Fruit fly (Drosophila melanogaster) whole organism, embryonic: ENCODE data around the gene orb.
A peak's percentile ranks its signal among the peaks of the same experiment; 100 is the strongest.

Experiments
- Ada2b ChIP-seq: fragments of 200-800 bp; sonication (Bioruptor generic); IDR thresholded peaks from 2 replicates; pipeline ENCODE4 v1.3.6; 2022; ENCODE audit warnings: missing biosample characterization, missing genetic modification characterization
- Atf6 ChIP-seq: fragments of 200-800 bp; sonication (Bioruptor generic); IDR thresholded peaks from 2 replicates; pipeline ENCODE4 v1.3.6; 2022; ENCODE audit warnings: missing biosample characterization, missing genetic modification characterization
- CG11456 ChIP-seq: fragments of 200-800 bp; sonication (Bioruptor generic); IDR thresholded peaks from 3 replicates; pipeline ENCODE4 v1.3.6; 2022; ENCODE audit warnings: missing biosample characterization, missing genetic modification characterization
- CG11696 ChIP-seq: fragments of 200-800 bp; sonication (Bioruptor generic); IDR thresholded peaks from 2 replicates; pipeline ENCODE4 v1.3.6; 2022; ENCODE audit warnings: missing biosample characterization, missing genetic modification characterization
- CG12155 ChIP-seq: fragments of 200-800 bp; sonication (Bioruptor generic); optimal IDR thresholded peaks from 3 replicates; lab custom pipeline; 2016; ENCODE audit warnings: missing biosample characterization, missing genetic modification characterization
- CG12659 ChIP-seq: fragments of 200-800 bp; sonication (Bioruptor generic); optimal IDR thresholded peaks from 3 replicates; lab custom pipeline; 2017; ENCODE audit warnings: mild to moderate bottlenecking, missing biosample characterization, missing genetic modification reagents, missing genetic modification characterization
- CG12744 ChIP-seq: fragments of 200-800 bp; sonication (Bioruptor generic); optimal IDR thresholded peaks from 2 replicates; lab custom pipeline; 2016; ENCODE audit warnings: missing biosample characterization, missing genetic modification characterization
- CG13296 ChIP-seq: fragments of 200-800 bp; sonication (Bioruptor generic); optimal IDR thresholded peaks from 3 replicates; lab custom pipeline; 2018; ENCODE audit warnings: missing biosample characterization, mild to moderate bottlenecking, missing genetic modification characterization
- CG15073 ChIP-seq: fragments of 200-800 bp; sonication (Bioruptor generic); optimal IDR thresholded peaks from 2 replicates; lab custom pipeline; 2016; ENCODE audit warnings: missing biosample characterization, missing genetic modification characterization
- CG16779 ChIP-seq: fragments of 200-800 bp; sonication (Bioruptor generic); IDR thresholded peaks from 2 replicates; pipeline ENCODE4 v1.3.6; 2022; ENCODE audit warnings: missing biosample characterization, missing genetic modification characterization
- CG17829 ChIP-seq: fragments of 200-800 bp; optimal IDR thresholded peaks from 2 replicates; lab custom pipeline; 2019; ENCODE audit warnings: missing biosample characterization, mild to moderate bottlenecking, missing genetic modification characterization, moderate library complexity
- CG18476 ChIP-seq: fragments of 200-800 bp; sonication (Bioruptor generic); optimal IDR thresholded peaks from 2 replicates; lab custom pipeline; 2016; ENCODE audit warnings: missing biosample characterization, mild to moderate bottlenecking, missing genetic modification characterization
- CG34376 ChIP-seq: fragments of 200-800 bp; sonication (Bioruptor generic); optimal IDR thresholded peaks from 2 replicates; lab custom pipeline; 2018; ENCODE audit warnings: missing biosample characterization, mild to moderate bottlenecking, missing genetic modification characterization
- CG3838 ChIP-seq: fragments of 200-800 bp; sonication (Bioruptor generic); optimal IDR thresholded peaks from 3 replicates; lab custom pipeline; 2016; ENCODE audit warnings: missing biosample characterization, missing genetic modification characterization
- CG7357 ChIP-seq: fragments of 200-800 bp; sonication (Bioruptor generic); IDR thresholded peaks from 3 replicates; pipeline ENCODE4 v1.3.6; 2022; ENCODE audit warnings: missing biosample characterization, missing genetic modification characterization
- CG8944 ChIP-seq: fragments of 200-800 bp; sonication (Bioruptor generic); optimal IDR thresholded peaks from 3 replicates; lab custom pipeline; 2016; ENCODE audit warnings: missing biosample characterization, missing genetic modification characterization
- Doc3 ChIP-seq: fragments of 200-800 bp; sonication (Bioruptor generic); IDR thresholded peaks from 3 replicates; pipeline ENCODE4 v1.3.6; 2022; ENCODE audit warnings: missing biosample characterization, missing genetic modification characterization; ENCODE audit not compliant: partially characterized antibody
- Eip74EF ChIP-seq, 2 experiments: fragments of 200-800 bp in 1 of 2; fragments of >200 bp in 1 of 2; sonication (Bioruptor generic) in 1 of 2; optimal IDR thresholded peaks; 2 replicates each; lab custom pipeline; 2017 to 2019; ENCODE audit warnings: missing biosample characterization in 2 of 2, missing genetic modification characterization in 2 of 2, mild to moderate bottlenecking in 1 of 2, moderate library complexity in 1 of 2
- H2.0 ChIP-seq: fragments of 200-800 bp; sonication (Bioruptor generic); IDR thresholded peaks from 2 replicates; pipeline ENCODE4 v1.3.6; 2022; ENCODE audit warnings: missing biosample characterization, missing genetic modification characterization
- HLHmδ ChIP-seq: fragments of 200-800 bp; sonication (Bioruptor generic); optimal IDR thresholded peaks from 2 replicates; lab custom pipeline; 2018; ENCODE audit warnings: missing biosample characterization, mild to moderate bottlenecking, missing genetic modification characterization, moderate library complexity
- Hand ChIP-seq: fragments of 200-800 bp; sonication (Bioruptor generic); optimal IDR thresholded peaks from 2 replicates; lab custom pipeline; 2017; ENCODE audit warnings: mild to moderate bottlenecking, missing biosample characterization, missing genetic modification reagents, missing genetic modification characterization
- Hmr ChIP-seq: fragments of 200-800 bp; sonication (Bioruptor generic); optimal IDR thresholded peaks from 3 replicates; lab custom pipeline; 2017; ENCODE audit warnings: mild to moderate bottlenecking, missing biosample characterization, missing genetic modification reagents, missing genetic modification characterization
- MESR4 ChIP-seq: fragments of 200-800 bp; sonication (Bioruptor generic); optimal IDR thresholded peaks from 2 replicates; lab custom pipeline; 2018; ENCODE audit warnings: missing biosample characterization, mild to moderate bottlenecking, missing genetic modification characterization, moderate library complexity
- Max ChIP-seq: fragments of 200-800 bp; sonication (Bioruptor generic); optimal IDR thresholded peaks from 2 replicates; lab custom pipeline; 2016; ENCODE audit warnings: missing biosample characterization, mild to moderate bottlenecking, missing genetic modification characterization
- Mrtf ChIP-seq: fragments of 200-800 bp; sonication (Bioruptor generic); IDR thresholded peaks from 3 replicates; pipeline ENCODE4 v1.3.6; 2022; ENCODE audit warnings: missing biosample characterization, missing genetic modification characterization
- NC2α ChIP-seq: fragments of 200-800 bp; sonication (Bioruptor generic); optimal IDR thresholded peaks from 2 replicates; lab custom pipeline; 2016; ENCODE audit warnings: missing biosample characterization, missing genetic modification characterization
- Oli ChIP-seq: fragments of 200-800 bp; sonication (Bioruptor generic); optimal IDR thresholded peaks from 2 replicates; lab custom pipeline; 2018; ENCODE audit warnings: missing biosample characterization, mild to moderate bottlenecking, missing genetic modification characterization, moderate library complexity
- Poxn ChIP-seq: fragments of 200-800 bp; sonication (Bioruptor generic); IDR thresholded peaks from 2 replicates; pipeline ENCODE4 v1.3.6; 2022; ENCODE audit warnings: missing biosample characterization, missing genetic modification characterization
- Rx ChIP-seq: fragments of 200-800 bp; sonication (Bioruptor generic); IDR thresholded peaks from 2 replicates; pipeline ENCODE4 v1.3.6; 2022; ENCODE audit warnings: missing biosample characterization, missing genetic modification characterization
- Trl ChIP-seq, 3 experiments: fragments of >200 bp in 2 of 3; fragments of 200-800 bp in 1 of 3; sonication (Bioruptor generic) in 1 of 3; optimal IDR thresholded peaks; 2 replicates in 1 of 3; 3 replicates in 2 of 3; lab custom pipeline; 2016 to 2017; ENCODE audit warnings: missing biosample characterization in 1 of 3, missing genetic modification characterization in 1 of 3
- ab ChIP-seq: fragments of 200-800 bp; sonication (Bioruptor generic); optimal IDR thresholded peaks from 2 replicates; lab custom pipeline; 2016; ENCODE audit warnings: missing biosample characterization, missing genetic modification characterization
- bab2 ChIP-seq: fragments of 200-800 bp; sonication (Bioruptor generic); optimal IDR thresholded peaks from 2 replicates; lab custom pipeline; 2016; ENCODE audit warnings: missing biosample characterization, missing genetic modification characterization
- cad ChIP-seq: fragments of >200 bp; optimal IDR thresholded peaks from 2 replicates; lab custom pipeline; 2017; ENCODE audit warnings: missing biosample characterization, missing genetic modification characterization
- cato ChIP-seq: fragments of 200-800 bp; sonication (Bioruptor generic); optimal IDR thresholded peaks from 2 replicates; lab custom pipeline; 2016; ENCODE audit warnings: missing biosample characterization, missing genetic modification characterization, borderline replicate concordance
- cg ChIP-seq: fragments of 200-800 bp; sonication (Bioruptor generic); optimal IDR thresholded peaks from 3 replicates; lab custom pipeline; 2019; ENCODE audit warnings: missing biosample characterization, mild to moderate bottlenecking, missing genetic modification characterization, moderate library complexity
- chif ChIP-seq, 2 experiments: fragments of 200-800 bp; sonication (Bioruptor generic); optimal IDR thresholded peaks; 3 replicates each; lab custom pipeline; 2016; ENCODE audit warnings: missing biosample characterization in 2 of 2, missing genetic modification characterization in 2 of 2
- dm ChIP-seq: fragments of 200-800 bp; sonication (Bioruptor generic); optimal IDR thresholded peaks from 3 replicates; lab custom pipeline; 2016; ENCODE audit warnings: missing biosample characterization, missing genetic modification characterization
- dpn ChIP-seq, 2 experiments: fragments of 200-800 bp; sonication (Bioruptor generic); optimal IDR thresholded peaks; 3 replicates each; lab custom pipeline; 2016; ENCODE audit warnings: missing biosample characterization in 2 of 2, missing genetic modification characterization in 2 of 2
- fd102C ChIP-seq: fragments of 200-800 bp; sonication (Bioruptor generic); optimal IDR thresholded peaks from 2 replicates; lab custom pipeline; 2018; ENCODE audit warnings: missing biosample characterization, mild to moderate bottlenecking, missing genetic modification characterization, moderate library complexity
- fd64A ChIP-seq: fragments of 200-800 bp; sonication (Bioruptor generic); optimal IDR thresholded peaks from 3 replicates; lab custom pipeline; 2018; ENCODE audit warnings: missing biosample characterization, mild to moderate bottlenecking, missing genetic modification characterization
- gem ChIP-seq: fragments of 200-800 bp; sonication (Bioruptor generic); optimal IDR thresholded peaks from 2 replicates; lab custom pipeline; 2019; ENCODE audit warnings: missing biosample characterization, mild to moderate bottlenecking, missing genetic modification characterization, moderate library complexity
- lmd ChIP-seq: fragments of 200-800 bp; sonication (Bioruptor generic); IDR thresholded peaks from 2 replicates; pipeline ENCODE4 v1.3.6; 2022; ENCODE audit warnings: missing biosample characterization, missing genetic modification characterization
- nmo ChIP-seq: fragments of 200-800 bp; sonication (Bioruptor generic); optimal IDR thresholded peaks from 2 replicates; lab custom pipeline; 2018; ENCODE audit warnings: missing biosample characterization, mild to moderate bottlenecking, missing genetic modification characterization, moderate library complexity
- psq ChIP-seq: fragments of 200-800 bp; sonication (Bioruptor generic); optimal IDR thresholded peaks from 2 replicates; lab custom pipeline; 2017; ENCODE audit warnings: missing biosample characterization, missing genetic modification characterization
- rib ChIP-seq: fragments of 200-800 bp; sonication (Bioruptor generic); IDR thresholded peaks from 2 replicates; pipeline ENCODE4 v1.3.6; 2022; ENCODE audit warnings: missing biosample characterization, missing genetic modification characterization
- slbo ChIP-seq: fragments of 200-800 bp; sonication (Bioruptor generic); IDR thresholded peaks from 2 replicates; pipeline ENCODE4 v1.3.6; 2022; ENCODE audit warnings: missing biosample characterization, missing genetic modification characterization
- sob ChIP-seq: fragments of 200-800 bp; sonication (Bioruptor generic); IDR thresholded peaks from 2 replicates; pipeline ENCODE4 v1.3.6; 2022; ENCODE audit warnings: missing biosample characterization, missing genetic modification characterization
- vvl ChIP-seq: fragments of 200-800 bp; sonication (Bioruptor generic); IDR thresholded peaks from 2 replicates; pipeline ENCODE4 v1.3.6; 2022; ENCODE audit warnings: missing biosample characterization, missing genetic modification characterization
- wdn ChIP-seq: fragments of 200-800 bp; sonication (Bioruptor generic); IDR thresholded peaks from 2 replicates; pipeline ENCODE4 v1.3.6; 2022; ENCODE audit warnings: missing biosample characterization, missing genetic modification characterization
- z ChIP-seq: fragments of 200-800 bp; sonication (Bioruptor generic); IDR thresholded peaks from 3 replicates; pipeline ENCODE4 v1.3.6; 2022; ENCODE audit warnings: missing biosample characterization, missing genetic modification characterization

Gene orb

dm6 chr3R:23211745-23212254, 68.9 kb downstream of the orb start (continued):
- TF ChIP-seq chif (GFP tag; optimal IDR thresholded peaks at IDR 0.05; lab: Kevin White, UChicago) (peak; percentile 39 to 48), CG8944 (GFP tag; lab: Kevin White, UChicago) (no peak), vvl (GFP tag; lab: Robert Waterston, UW) (peak; percentile 75), gem (tag; lab: Kevin White, UChicago) (peak; percentile 79), Poxn (GFP tag; lab: Robert Waterston, UW) (no peak), Rx (GFP tag; lab: Robert Waterston, UW) (no peak), CG11696 (GFP tag; lab: Robert Waterston, UW) (no peak), slbo (peak; percentile 32), Ada2b (GFP tag; lab: Robert Waterston, UW) (peak; percentile 62), Doc3 (GFP tag; lab: Robert Waterston, UW) (no peak), psq (GFP tag; lab: Kevin White, UChicago) (no peak), dpn (GFP tag; optimal IDR thresholded peaks at IDR 0.05; lab: Kevin White, UChicago) (peak; percentile 16 to 30), bab2 (GFP tag; lab: Kevin White, UChicago) (peak; percentile 34), ab (GFP tag; lab: Kevin White, UChicago) (no peak), CG15073 (GFP tag; lab: Kevin White, UChicago) (no peak), HLHmδ (GFP tag; lab: Kevin White, UChicago) (no peak), Hand (peak; percentile 50), MESR4 (GFP tag; lab: Kevin White, UChicago) (no peak), lmd (GFP tag; lab: Robert Waterston, UW) (peak; percentile 42; the same call in 1 of the 2 replicates), CG7357 (GFP tag; lab: Robert Waterston, UW) (no peak), CG3838 (GFP tag; lab: Kevin White, UChicago) (no peak), CG13296 (GFP tag; lab: Kevin White, UChicago) (peak; percentile 56), H2.0 (GFP tag; lab: Robert Waterston, UW) (no peak), Mrtf (GFP tag; lab: Robert Waterston, UW) (0 out of 3 replicates have a peak, but pooled peaks have one; percentile 8), Hmr (GFP tag; lab: Kevin White, UChicago) (peak; percentile 74), CG12659 (peak; percentile 21), dm (GFP tag; lab: Kevin White, UChicago) (no peak), NC2α (GFP tag; lab: Kevin White, UChicago) (no peak), fd64A (GFP tag; lab: Kevin White, UChicago) (no peak), CG16779 (GFP tag; lab: Robert Waterston, UW) (no peak), CG18476 (GFP tag; lab: Kevin White, UChicago) (peak; percentile 31), Eip74EF (GFP tag; optimal IDR thresholded peaks at IDR 0.05; lab: Kevin White, UChicago) (peak in 1 of 2 experiments; percentile 53), Atf6 (peak; percentile 45; the same call in 1 of the 2 replicates), z (no peak), nmo (peak; percentile 60), CG17829 (tag; lab: Kevin White, UChicago) (peak; percentile 44), CG12155 (GFP tag; lab: Kevin White, UChicago) (peak; percentile 41), Oli (tag; lab: Kevin White, UChicago) (peak; percentile 53), cato (GFP tag; lab: Kevin White, UChicago) (no peak), cg (GFP tag; lab: Kevin White, UChicago) (peak; percentile 32), cad (GFP tag; lab: Kevin White, UChicago) (no peak), rib (no peak), CG34376 (GFP tag; lab: Kevin White, UChicago) (peak; percentile 5), fd102C (no peak), Trl (optimal IDR thresholded peaks at IDR 0.05; lab: Kevin White, UChicago) (no peak), Trl (GFP tag; optimal IDR thresholded peaks at IDR 0.05; lab: Kevin White, UChicago) (peak; percentile 15), sob (GFP tag; lab: Robert Waterston, UW) (peak; percentile 59; the same call in 1 of the 2 replicates), wdn (0 out of 2 replicates have a peak, but pooled peaks have one; percentile 16), CG11456 (no peak), Max (GFP tag; lab: Kevin White, UChicago) (peak; percentile 38), CG12744 (GFP tag; lab: Kevin White, UChicago) (no peak)
